Fruit fly (Drosophila melanogaster): ENCODE data around the gene CG32264.
A peak's percentile ranks its signal among the peaks of the same experiment; 100 is the strongest.

CG32264 gene

DNA sequence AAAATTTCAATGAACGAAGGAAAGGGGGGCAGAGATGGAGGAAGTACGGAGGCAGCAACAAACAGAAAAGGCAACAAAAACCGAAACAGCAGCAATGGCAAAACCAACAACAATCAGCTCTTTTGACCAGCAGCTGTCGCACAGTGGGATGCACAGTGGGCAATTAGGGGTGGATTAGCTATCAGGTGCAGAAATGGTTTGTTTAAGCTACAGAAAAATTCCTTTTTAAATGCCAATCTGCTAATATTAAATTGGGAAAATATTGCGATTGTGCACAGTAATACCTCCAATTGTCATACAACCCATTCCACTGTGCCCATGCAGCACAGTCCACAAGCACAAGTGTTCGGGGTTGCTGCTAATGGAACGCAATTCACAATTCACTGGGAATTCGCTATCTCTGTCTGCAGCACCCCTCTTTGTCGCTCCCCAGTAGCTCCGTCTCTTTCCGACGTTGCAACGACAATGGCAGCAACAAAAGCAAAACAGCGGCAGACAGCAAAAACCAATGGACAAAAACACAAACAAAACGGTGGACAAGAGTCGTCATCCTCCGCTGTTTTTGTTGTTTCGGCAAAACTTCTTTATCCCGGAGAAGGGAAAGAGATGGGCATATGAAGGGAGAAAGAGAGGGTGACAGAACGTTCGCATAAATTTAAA is 21.1 kb downstream of the CG32264 start (continued):
- peak; percentile 80 for TF ChIP-seq CG1832 (GFP tag; optimal IDR thresholded peaks at IDR 0.05)
- peak; percentile 87 for TF ChIP-seq CG6813 (GFP tag; optimal IDR thresholded peaks at IDR 0.05)
- TF ChIP-seq CG12299 (tag; optimal IDR thresholded peaks at IDR 0.05), result peak; percentile 75
- peak; percentile 94 for TF ChIP-seq dmrt99B (tag; optimal IDR thresholded peaks at IDR 0.05)
- TF ChIP-seq CG31441 (GFP tag; IDR thresholded peaks at IDR 0.05), result peak; percentile 83
- peak; percentile 84 for TF ChIP-seq Dek (tag; optimal IDR thresholded peaks at IDR 0.05)
- no peak for TF ChIP-seq prd (optimal IDR thresholded peaks at IDR 0.05)
- TF ChIP-seq prd (GFP tag; IDR thresholded peaks at IDR 0.05), result peak; percentile 99
- TF ChIP-seq D19B (GFP tag; optimal IDR thresholded peaks at IDR 0.05), result peak; percentile 59
- no peak for TF ChIP-seq zen2 (GFP tag; IDR thresholded peaks at IDR 0.05; ENCODE audit: partially characterized antibody)
- TF ChIP-seq CG32532 (GFP tag; IDR thresholded peaks at IDR 0.05), result peak; percentile 94
- peak; percentile 86 for TF ChIP-seq CG2202 (tag; optimal IDR thresholded peaks at IDR 0.05)
- TF ChIP-seq CG17568 (GFP tag; optimal IDR thresholded peaks at IDR 0.05), result peak; percentile 88
- TF ChIP-seq CG11560 (tag; IDR thresholded peaks at IDR 0.05), result peak; percentile 86
- TF ChIP-seq CG14667 (GFP tag; IDR thresholded peaks at IDR 0.05), result peak; percentile 94
- TF ChIP-seq CG30431 (GFP tag; optimal IDR thresholded peaks at IDR 0.05), result peak; percentile 97
- peak; percentile 77 for TF ChIP-seq CG10267 (tag; optimal IDR thresholded peaks at IDR 0.05)
- TF ChIP-seq CG15514 (GFP tag; optimal IDR thresholded peaks at IDR 0.05), result peak; percentile 60
- TF ChIP-seq CG6654 (GFP tag; optimal IDR thresholded peaks at IDR 0.05), result peak; percentile 62
- TF ChIP-seq Aef1 (GFP tag; IDR thresholded peaks at IDR 0.05), result peak; percentile 94
- TF ChIP-seq CG2116 (GFP tag; optimal IDR thresholded peaks at IDR 0.05), result peak; percentile 58
- peak; percentile 96 for TF ChIP-seq Mad (GFP tag; optimal IDR thresholded peaks at IDR 0.05)
- peak; percentile 83 for TF ChIP-seq CG6254 (GFP tag; optimal IDR thresholded peaks at IDR 0.05)
- peak; percentile 87 for TF ChIP-seq Six4 (GFP tag; optimal IDR thresholded peaks at IDR 0.05)
- TF ChIP-seq bcd (GFP tag; optimal IDR thresholded peaks at IDR 0.05), result peak; percentile 91
- peak; percentile 90 for TF ChIP-seq Dbx (GFP tag; IDR thresholded peaks at IDR 0.05)
- peak; percentile 58 for TF ChIP-seq MESR4 (GFP tag; optimal IDR thresholded peaks at IDR 0.05)
- TF ChIP-seq CG12391 (tag; optimal IDR thresholded peaks at IDR 0.05), result peak; percentile 92
- peak; percentile 87 for TF ChIP-seq ERR (GFP tag; optimal IDR thresholded peaks at IDR 0.05)
- TF ChIP-seq nmo (GFP tag; optimal IDR thresholded peaks at IDR 0.05), result peak; percentile 94
- TF ChIP-seq CG17385 (GFP tag; optimal IDR thresholded peaks at IDR 0.05), result peak; percentile 87
- TF ChIP-seq Tbp (GFP tag; optimal IDR thresholded peaks at IDR 0.05), result no peak
- peak; percentile 88 for TF ChIP-seq wdn (GFP tag; IDR thresholded peaks at IDR 0.05)
- peak; percentile 90 for TF ChIP-seq ems (GFP tag; optimal IDR thresholded peaks at IDR 0.05)
- peak; percentile 78 for TF ChIP-seq NK7.1 (GFP tag; optimal IDR thresholded peaks at IDR 0.05)
- peak; percentile 88 for TF ChIP-seq CG11085 (GFP tag; IDR thresholded peaks at IDR 0.05)
- no peak for TF ChIP-seq inv (GFP tag; IDR thresholded peaks at IDR 0.05; ENCODE audit: partially characterized antibody)
- no peak for TF ChIP-seq mirr (GFP tag; optimal IDR thresholded peaks at IDR 0.05)
- TF ChIP-seq Doc3 (GFP tag; IDR thresholded peaks at IDR 0.05; ENCODE audit: partially characterized antibody), result no peak
- peak; percentile 63 for TF ChIP-seq CG5180 (GFP tag; optimal IDR thresholded peaks at IDR 0.05)
- TF ChIP-seq fu2 (GFP tag; optimal IDR thresholded peaks at IDR 0.05), result peak; percentile 89
- peak; percentile 89 for TF ChIP-seq dm (GFP tag; optimal IDR thresholded peaks at IDR 0.05)
- TF ChIP-seq grn (GFP tag; optimal IDR thresholded peaks at IDR 0.05), result peak; percentile 56
- peak; percentile 15 for TF ChIP-seq kni (GFP tag; optimal IDR thresholded peaks at IDR 0.05)
- peak; percentile 99 for TF ChIP-seq Ets65A (GFP tag)
- TF ChIP-seq CG13287 (GFP tag; IDR thresholded peaks at IDR 0.05; ENCODE audit: partially characterized antibody), result peak; percentile 43; the same call in 1 of the 2 replicates
- TF ChIP-seq CG13424 (tag; optimal IDR thresholded peaks at IDR 0.05), result peak; percentile 89
- TF ChIP-seq CG17612 (GFP tag; IDR thresholded peaks at IDR 0.05), result peak; percentile 91
- TF ChIP-seq vvl (GFP tag; IDR thresholded peaks at IDR 0.05), result peak; percentile 98
